Fruit fly (Drosophila melanogaster) S2 (cell line): ENCODE data around the gene CG1983.
A peak's percentile ranks its signal among the peaks of the same experiment; 100 is the strongest.

ENCODE experiments used
- CG8478 ChIP-seq: fragments of >200 bp; optimal IDR thresholded peaks from 2 replicates; lab custom pipeline; 2018
- CTCF ChIP-seq, 2 experiments: fragments of >200 bp; optimal IDR thresholded peaks; 2 replicates each; lab custom pipeline; 2018

CG1983 gene

DNA sequence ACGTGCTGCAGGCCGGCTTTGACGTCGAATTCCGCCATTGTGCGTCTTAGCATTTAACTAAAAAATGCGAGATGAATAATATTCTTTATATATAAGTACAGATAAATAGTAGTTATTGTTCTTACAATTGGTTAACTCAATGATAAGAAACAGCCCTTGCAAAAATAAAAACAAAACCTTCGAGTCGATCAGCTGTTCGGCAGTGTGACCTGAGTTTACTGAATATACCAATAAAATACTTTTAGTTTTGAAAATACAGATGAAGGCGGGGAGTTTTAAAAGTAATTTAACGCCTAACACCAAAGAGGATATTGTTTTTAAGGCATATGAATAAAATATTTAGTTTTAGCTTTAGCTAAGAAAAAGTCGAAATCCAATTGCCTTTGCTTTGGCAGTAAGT, at the start of gene CG1983, which contains the start of gene CG15530:
CG1983 (minus strand) TSS at position 207 of the 400 bp plus-strand sequence.
CG15530 (plus strand) TSS at position 384 of the 400 bp plus-strand sequence.
- TF ChIP-seq CTCF (optimal IDR thresholded peaks at IDR 0.05; lab: Kevin White, UChicago) (no peak), CG8478 (lab: Kevin White, UChicago) (no peak)

- TF ChIP-seq CTCF (optimal IDR thresholded peaks at IDR 0.05; lab: Kevin White, UChicago): no peak
- TF ChIP-seq CG8478 (lab: Kevin White, UChicago): no peak
Measured at dm6 chr3R:30224577-30224976, 47.1 kb upstream of the CG1983 start.

dm6 chr3R:30222236-30222635, 44.7 kb upstream of the CG1983 start:
- TF ChIP-seq CG8478 (lab: Kevin White, UChicago): no peak
- TF ChIP-seq CTCF (optimal IDR thresholded peaks at IDR 0.05; lab: Kevin White, UChicago): no peak

DNA sequence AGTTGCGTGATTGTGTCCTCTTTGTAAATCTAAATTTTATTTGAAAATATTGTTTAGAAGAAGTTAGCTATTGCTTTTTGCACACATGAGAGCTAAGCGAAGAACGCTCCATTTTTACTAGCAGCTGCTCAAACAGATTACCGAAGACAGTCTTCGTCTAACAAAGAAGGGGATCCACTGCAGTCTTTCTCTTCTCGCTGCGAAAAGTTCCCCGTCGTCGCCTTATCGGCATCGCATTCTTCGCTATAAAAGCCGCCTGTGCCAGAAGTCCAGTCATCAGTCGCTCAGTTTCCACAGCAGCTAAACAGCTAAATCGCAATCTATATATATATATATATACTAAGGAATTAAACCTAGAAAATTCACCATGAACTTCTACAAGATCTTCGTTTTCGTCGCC, 38.7 kb upstream of the CG1983 start, which contains the start of gene CecC:
CecC (plus strand) TSS at position 275 of the 400 bp plus-strand sequence.
- no peak for TF ChIP-seq CTCF (optimal IDR thresholded peaks at IDR 0.05; lab: Kevin White, UChicago)
- TF ChIP-seq CG8478 (lab: Kevin White, UChicago): no peak

DNA sequence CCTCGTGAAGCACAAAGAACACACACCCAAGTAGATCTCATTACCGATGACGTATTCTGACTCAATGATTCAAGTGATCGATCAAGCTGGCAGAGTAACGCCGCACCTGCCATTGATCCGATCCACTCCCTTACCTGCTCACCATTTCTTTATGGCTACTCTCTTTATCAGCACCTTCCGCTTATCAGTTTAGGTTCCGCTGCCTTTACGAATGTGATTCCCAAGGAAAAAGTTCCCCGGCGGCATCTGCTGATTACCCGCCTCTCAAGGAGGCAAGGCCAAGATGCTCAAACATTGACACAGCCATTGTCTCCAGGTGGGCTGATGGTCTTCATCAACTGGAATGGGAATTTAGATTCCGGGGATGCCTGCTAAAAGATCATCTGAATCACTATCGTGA, 37.5 kb upstream of the CG1983 start:
- no peak for TF ChIP-seq CG8478 (lab: Kevin White, UChicago)
- TF ChIP-seq CTCF (optimal IDR thresholded peaks at IDR 0.05; lab: Kevin White, UChicago): no peak

DNA sequence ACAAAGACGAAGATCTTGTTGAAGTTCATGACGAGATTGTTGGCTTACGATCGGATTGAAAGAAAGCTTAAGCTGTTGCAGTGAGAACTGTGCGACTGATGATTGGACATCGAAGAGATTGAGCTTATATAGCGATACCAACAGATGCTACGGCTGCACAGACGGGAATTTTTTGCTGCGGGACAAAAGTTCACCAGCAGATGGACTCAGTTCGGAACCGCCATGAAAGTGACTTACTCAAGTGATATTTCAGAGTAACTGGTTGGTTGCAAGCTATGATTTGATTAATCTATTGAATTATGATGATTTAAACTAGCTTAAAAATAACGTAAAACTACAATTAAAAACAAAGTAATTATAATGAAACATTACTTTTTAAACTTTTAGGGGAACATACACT, 36.2 kb upstream of the CG1983 start, which contains the start of gene CecB:
CecB (minus strand) TSS at position 101 of the 400 bp plus-strand sequence.
- TF ChIP-seq CTCF (optimal IDR thresholded peaks at IDR 0.05; lab: Kevin White, UChicago): no peak
- no peak for TF ChIP-seq CG8478 (lab: Kevin White, UChicago)

- TF ChIP-seq CTCF (optimal IDR thresholded peaks at IDR 0.05; lab: Kevin White, UChicago) (no peak), CG8478 (lab: Kevin White, UChicago) (no peak)
Measured at dm6 chr3R:30211856-30212255, 34.4 kb upstream of the CG1983 start, which contains the start of gene CecA2. Gene CecA2 (plus strand): TSS chr3R:30212156.

DNA sequence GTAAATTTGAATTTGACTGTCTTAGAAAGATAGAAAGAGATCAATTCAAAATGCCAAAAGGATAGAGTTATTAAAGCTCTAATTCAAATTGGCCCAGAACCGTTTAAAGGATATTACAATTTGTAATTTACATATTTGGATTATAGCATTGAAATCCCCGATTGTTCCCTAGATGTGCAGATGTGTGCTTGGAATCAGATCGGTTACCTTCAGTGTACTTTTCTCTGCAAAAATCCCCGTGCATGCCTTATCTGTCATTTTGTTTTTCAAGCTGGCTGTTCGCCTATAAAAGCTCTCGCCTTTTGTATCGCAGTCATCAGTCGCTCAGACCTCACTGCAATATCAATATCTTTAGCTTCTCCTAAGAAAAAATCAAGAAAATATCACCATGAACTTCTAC, 33.1 kb upstream of the CG1983 start, which contains the start of gene CecA1:
CecA1 (plus strand) TSS at position 315 of the 400 bp plus-strand sequence.
- TF ChIP-seq CTCF (optimal IDR thresholded peaks at IDR 0.05; lab: Kevin White, UChicago): no peak
- TF ChIP-seq CG8478 (lab: Kevin White, UChicago): no peak

dm6 chr3R:30209648-30210047, 32.1 kb upstream of the CG1983 start, which contains the start of gene Anp:
Gene Anp (plus strand): TSS chr3R:30209948.
- TF ChIP-seq CG8478 (lab: Kevin White, UChicago) (no peak), CTCF (optimal IDR thresholded peaks at IDR 0.05; lab: Kevin White, UChicago) (no peak)

- TF ChIP-seq CG8478 (lab: Kevin White, UChicago) (no peak), CTCF (optimal IDR thresholded peaks at IDR 0.05; lab: Kevin White, UChicago) (peak; percentile 43 to 88)
Measured at dm6 chr3R:30208766-30209484, 31.4 kb upstream of the CG1983 start, which contains the start of gene RpS7. Gene RpS7 (minus strand): TSS chr3R:30209020.

DNA sequence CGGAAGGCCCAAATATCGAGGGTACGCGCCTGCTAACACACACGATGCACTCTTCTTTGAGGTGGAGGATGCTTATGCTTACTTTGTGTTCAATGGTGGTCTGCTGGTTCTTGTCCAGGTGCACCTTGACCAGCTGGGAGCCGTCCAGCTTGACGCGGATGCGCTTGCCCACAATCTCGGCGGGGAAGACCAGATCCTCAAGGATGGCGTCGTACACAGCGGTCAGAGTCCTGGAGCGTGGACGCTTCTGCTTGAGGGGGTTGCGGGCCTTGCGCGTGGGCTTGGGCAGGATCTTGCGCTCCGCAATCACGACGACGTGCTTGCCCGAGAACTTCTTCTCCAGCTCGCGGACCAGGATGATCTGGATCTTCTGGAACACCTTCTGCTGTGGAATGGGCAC, 30.5 kb upstream of the CG1983 start:
- TF ChIP-seq CTCF (optimal IDR thresholded peaks at IDR 0.05; lab: Kevin White, UChicago): no peak
- no peak for TF ChIP-seq CG8478 (lab: Kevin White, UChicago)

DNA sequence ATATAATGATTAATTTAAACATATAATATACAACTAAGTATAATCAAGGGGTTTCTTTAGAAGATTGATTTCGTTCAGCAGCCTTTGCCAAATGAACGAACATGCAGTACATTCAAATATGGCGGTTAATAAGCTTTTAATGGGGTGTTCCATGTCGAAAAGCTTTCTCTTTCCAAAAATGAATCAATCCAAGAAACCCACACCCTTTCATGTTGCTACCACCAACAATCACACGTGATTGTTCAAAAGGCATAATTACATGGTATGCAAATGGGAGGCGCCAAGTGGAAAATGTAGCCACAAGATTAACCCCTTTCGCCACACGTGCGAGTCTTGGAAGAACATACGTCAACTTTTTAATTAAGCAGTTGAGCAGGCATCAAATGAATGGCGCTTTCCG, 28.4 kb upstream of the CG1983 start:
- no peak for TF ChIP-seq CG8478 (lab: Kevin White, UChicago)
- TF ChIP-seq CTCF (optimal IDR thresholded peaks at IDR 0.05; lab: Kevin White, UChicago): no peak

DNA sequence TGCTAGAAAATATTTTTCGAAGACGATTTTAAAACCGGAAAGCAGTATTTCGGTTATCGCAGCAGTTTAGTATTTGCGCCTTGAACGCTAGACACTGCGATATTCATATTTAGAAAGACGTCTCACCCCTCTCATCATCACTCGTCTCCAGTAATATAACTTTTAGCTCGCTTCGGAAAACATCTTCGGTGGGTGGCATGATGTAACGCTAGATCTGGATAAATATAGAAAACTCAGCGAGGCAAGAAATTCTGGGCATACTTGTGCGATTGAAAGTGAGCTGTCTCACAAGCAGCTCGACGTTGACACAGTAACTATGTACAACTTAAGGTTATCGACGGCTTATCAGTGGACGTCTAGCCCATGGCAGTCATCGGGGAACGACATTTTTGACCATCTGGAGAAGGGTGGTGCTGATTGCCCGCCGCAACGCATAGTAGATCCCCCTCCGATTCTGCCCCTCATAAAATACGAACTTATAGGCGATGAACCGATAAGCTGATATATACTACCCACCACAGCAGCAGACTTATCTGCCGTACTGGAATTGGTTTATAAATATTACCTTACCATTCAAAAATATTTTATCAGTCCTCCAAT, 26.6 kb upstream of the CG1983 start:
- TF ChIP-seq CTCF (optimal IDR thresholded peaks at IDR 0.05; lab: Kevin White, UChicago) (no peak), CG8478 (lab: Kevin White, UChicago) (no peak)

DNA sequence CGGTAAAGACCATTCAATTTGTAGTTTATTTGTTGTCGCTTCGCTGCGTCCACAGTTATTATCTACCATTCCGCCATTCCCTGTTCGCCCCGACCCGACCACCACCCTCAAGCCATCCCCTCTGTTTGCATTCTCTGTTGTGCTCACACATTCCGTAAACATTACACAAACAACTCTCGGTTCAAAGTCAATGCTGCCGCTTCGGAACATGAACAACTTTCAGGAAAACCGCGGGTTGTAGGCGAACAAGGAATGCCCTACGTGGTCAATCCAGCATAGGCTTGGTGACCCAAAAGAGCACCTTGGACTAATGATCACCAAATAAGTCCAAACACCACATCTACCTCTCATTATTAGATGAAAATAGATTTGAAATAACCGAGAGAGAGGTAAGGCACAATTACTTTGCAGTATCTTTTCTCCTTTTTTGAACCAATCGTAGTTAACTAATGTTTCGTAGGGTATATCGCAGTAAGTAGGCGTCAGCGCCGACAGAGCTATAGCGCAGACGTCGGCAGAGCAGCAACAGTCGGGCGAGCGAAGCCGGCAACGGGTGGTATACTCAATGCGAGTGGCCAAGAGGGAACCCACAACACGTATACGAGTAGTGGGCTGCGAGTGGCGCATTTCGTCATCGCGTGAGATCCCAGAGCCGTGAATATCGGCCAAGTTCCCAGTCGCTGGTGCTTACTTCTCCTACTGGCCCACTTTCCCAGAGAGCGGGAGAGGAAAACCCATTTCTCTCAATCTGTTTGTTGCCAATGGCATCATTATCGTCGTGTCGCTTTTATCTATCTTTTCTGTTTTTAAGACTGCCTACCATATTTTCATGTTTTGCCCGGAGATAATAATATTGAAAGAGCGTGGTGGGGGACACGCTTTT, 25.8 kb upstream of the CG1983 start:
- TF ChIP-seq CG8478 (lab: Kevin White, UChicago) (no peak), CTCF (optimal IDR thresholded peaks at IDR 0.05; lab: Kevin White, UChicago) (no peak)
